Worm (Caenorhabditis elegans) whole organism, L4 larva: ENCODE data around the gene ard-1.

ENCODE experiments used
- D1046.2 ChIP-seq: fragments of 200-800 bp; sonication (Bioruptor generic); IDR thresholded peaks from 2 replicates; pipeline ENCODE4 v1.3.6; 2022; ENCODE audit warnings: missing genetic modification characterization, missing compliant biosample characterization
- F10B5.3 ChIP-seq: sonication (generic microtip); optimal IDR thresholded peaks from 2 replicates; lab custom pipeline; 2016; ENCODE audit warnings: mild to moderate bottlenecking, missing genetic modification characterization, missing compliant biosample characterization
- F44E2.7 ChIP-seq: fragments of 200-800 bp; sonication (Bioruptor generic); IDR thresholded peaks from 2 replicates; pipeline ENCODE4 v2.1.2; 2022; ENCODE audit warnings: missing genetic modification characterization, missing compliant biosample characterization
- T20F7.1 ChIP-seq: fragments of 200-800 bp; sonication (Bioruptor generic); optimal IDR thresholded peaks from 2 replicates; lab custom pipeline; 2018; ENCODE audit warnings: mild to moderate bottlenecking, missing genetic modification characterization, missing compliant biosample characterization
- T26A8.4 ChIP-seq: fragments of 200-800 bp; sonication (Bioruptor generic); IDR thresholded peaks from 2 replicates; pipeline ENCODE4 v1.3.6; 2022; ENCODE audit warnings: missing genetic modification characterization, missing compliant biosample characterization
- Y48G9A.11 ChIP-seq: fragments of 200-800 bp; sonication (Bioruptor generic); IDR thresholded peaks from 2 replicates; pipeline ENCODE4 v1.3.6; 2022; ENCODE audit warnings: missing genetic modification reagents, missing genetic modification characterization, missing compliant biosample characterization
- Y75B8A.6 ChIP-seq: fragments of 200-800 bp; sonication (Bioruptor generic); IDR thresholded peaks from 2 replicates; pipeline ENCODE4 v1.3.6; 2022; ENCODE audit warnings: missing genetic modification reagents, missing genetic modification characterization, missing compliant biosample characterization
- ama-1 ChIP-seq: fragments of 150-350 bp; optimal IDR thresholded peaks from 2 replicates; lab custom pipeline; 2014; ENCODE audit warnings: inconsistent platforms, mixed read lengths
- arid-1 ChIP-seq: fragments of 200-800 bp; sonication (Bioruptor generic); conservative IDR thresholded peaks from 2 replicates; pipeline ENCODE4 v1.3.6; 2022; ENCODE audit warnings: missing genetic modification reagents, missing genetic modification characterization, missing compliant biosample characterization
- ceh-20 ChIP-seq: fragments of 200-800 bp; sonication (Bioruptor generic); IDR thresholded peaks from 2 replicates; pipeline ENCODE4 v1.3.6; 2022; ENCODE audit warnings: missing genetic modification reagents, missing genetic modification characterization, missing compliant biosample characterization
- ceh-28 ChIP-seq: fragments of 150-350 bp; optimal IDR thresholded peaks from 2 replicates; lab custom pipeline; 2014; ENCODE audit warnings: missing biosample characterization, missing genetic modification reagents, missing genetic modification characterization
- ceh-32 ChIP-seq: sonication (generic microtip); optimal IDR thresholded peaks from 2 replicates; lab custom pipeline; 2016; ENCODE audit warnings: mild to moderate bottlenecking, missing genetic modification characterization, missing compliant biosample characterization; ENCODE audit not compliant: poor library complexity
- ceh-44 ChIP-seq: fragments of 200-800 bp; sonication (Bioruptor generic); IDR thresholded peaks from 2 replicates; pipeline ENCODE4 v1.3.6; 2022; ENCODE audit warnings: missing genetic modification reagents, missing genetic modification characterization, missing compliant biosample characterization
- ctbp-1 ChIP-seq: fragments of 200-800 bp; sonication (Bioruptor generic); IDR thresholded peaks from 2 replicates; pipeline ENCODE4 v1.3.6; 2022; ENCODE audit warnings: missing genetic modification reagents, missing genetic modification characterization, missing compliant biosample characterization
- daf-12 ChIP-seq: fragments of 150-350 bp; optimal IDR thresholded peaks from 2 replicates; lab custom pipeline; 2014; ENCODE audit warnings: missing biosample characterization, missing genetic modification reagents, missing genetic modification characterization
- daf-8 ChIP-seq: fragments of 200-800 bp; sonication (Bioruptor generic); IDR thresholded peaks from 2 replicates; pipeline ENCODE4 v1.3.6; 2022; ENCODE audit warnings: missing genetic modification characterization, missing compliant biosample characterization
- dmd-6 ChIP-seq: fragments of 200-800 bp; sonication (Bioruptor generic); IDR thresholded peaks from 2 replicates; pipeline ENCODE4 v1.3.6; 2022; ENCODE audit warnings: missing genetic modification reagents, missing genetic modification characterization, missing compliant biosample characterization
- dpl-1 ChIP-seq: fragments of 150-350 bp; optimal IDR thresholded peaks from 2 replicates; lab custom pipeline; 2014; ENCODE audit warnings: missing biosample characterization, missing genetic modification reagents, missing genetic modification characterization
- duxl-1 ChIP-seq: sonication (generic microtip); optimal IDR thresholded peaks from 2 replicates; lab custom pipeline; 2016; ENCODE audit warnings: mild to moderate bottlenecking, missing genetic modification characterization, moderate library complexity, missing compliant biosample characterization; ENCODE audit not compliant: poor library complexity
- egl-27 ChIP-seq: sonication (generic microtip); optimal IDR thresholded peaks from 3 replicates; lab custom pipeline; 2017; ENCODE audit warnings: missing biosample characterization, missing genetic modification reagents, missing genetic modification characterization
- egl-43 ChIP-seq: fragments of 200-800 bp; sonication (Bioruptor generic); IDR thresholded peaks from 2 replicates; pipeline ENCODE4 v1.3.6; 2022; ENCODE audit warnings: missing genetic modification reagents, missing genetic modification characterization, missing compliant biosample characterization
- jun-1 ChIP-seq: fragments of 150-350 bp; optimal IDR thresholded peaks from 2 replicates; lab custom pipeline; 2014; ENCODE audit warnings: missing biosample characterization, missing genetic modification reagents, missing genetic modification characterization
- lin-29 ChIP-seq: fragments of 200-800 bp; sonication (Bioruptor generic); IDR thresholded peaks from 2 replicates; pipeline ENCODE4 v1.3.6; 2022; ENCODE audit warnings: missing genetic modification reagents, missing genetic modification characterization, missing compliant biosample characterization
- lin-38 ChIP-seq: fragments of 200-800 bp; sonication (Bioruptor generic); IDR thresholded peaks from 2 replicates; pipeline ENCODE4 v1.3.6; 2022; ENCODE audit warnings: missing genetic modification reagents, missing genetic modification characterization, missing compliant biosample characterization
- lin-39 ChIP-seq: fragments of 150-350 bp; optimal IDR thresholded peaks from 2 replicates; lab custom pipeline; 2014; ENCODE audit warnings: missing biosample characterization, missing genetic modification reagents, missing genetic modification characterization
- madf-9 ChIP-seq: fragments of 200-800 bp; sonication (Bioruptor generic); conservative IDR thresholded peaks from 2 replicates; pipeline ENCODE4 v1.3.6; 2022; ENCODE audit warnings: missing genetic modification reagents, missing genetic modification characterization, missing compliant biosample characterization
- mep-1 ChIP-seq: fragments of 150-350 bp; sonication (generic microtip); optimal IDR thresholded peaks from 3 replicates; lab custom pipeline; 2014; ENCODE audit warnings: missing biosample characterization, missing genetic modification characterization
- mes-2 ChIP-seq: sonication (generic microtip); optimal IDR thresholded peaks from 2 replicates; lab custom pipeline; 2016; ENCODE audit warnings: missing genotype, mild to moderate bottlenecking, missing genetic modification characterization, missing compliant biosample characterization; ENCODE audit not compliant: poor library complexity, severe bottlenecking
- nhr-11 ChIP-seq: fragments of 150-350 bp; optimal IDR thresholded peaks from 2 replicates; lab custom pipeline; 2014; ENCODE audit warnings: missing biosample characterization, missing genetic modification characterization
- nhr-48 ChIP-seq: sonication (generic microtip); optimal IDR thresholded peaks from 2 replicates; lab custom pipeline; 2016; ENCODE audit warnings: mild to moderate bottlenecking, missing genetic modification characterization, missing compliant biosample characterization
- nhr-6 ChIP-seq: fragments of 150-350 bp; optimal IDR thresholded peaks from 2 replicates; lab custom pipeline; 2014; ENCODE audit warnings: missing biosample characterization, missing genetic modification characterization
- nhr-77 ChIP-seq: fragments of 150-350 bp; optimal IDR thresholded peaks from 2 replicates; lab custom pipeline; 2014; ENCODE audit warnings: missing biosample characterization, missing genetic modification characterization
- saeg-2 ChIP-seq: fragments of 200-800 bp; sonication (Bioruptor generic); IDR thresholded peaks from 2 replicates; pipeline ENCODE4 v1.3.6; 2022; ENCODE audit warnings: missing genetic modification reagents, missing genetic modification characterization, missing compliant biosample characterization
- set-16 ChIP-seq: fragments of 200-800 bp; sonication (Bioruptor generic); IDR thresholded peaks from 2 replicates; pipeline ENCODE4 v1.3.6; 2022; ENCODE audit warnings: missing genetic modification reagents, missing genetic modification characterization, missing compliant biosample characterization
- skn-1 ChIP-seq: fragments of 150-350 bp; optimal IDR thresholded peaks from 2 replicates; lab custom pipeline; 2014; ENCODE audit warnings: missing biosample characterization, missing genetic modification characterization
- snpc-4 ChIP-seq: fragments of 150-350 bp; optimal IDR thresholded peaks from 2 replicates; lab custom pipeline; 2014; ENCODE audit warnings: missing biosample characterization, missing genetic modification characterization
- spr-1 ChIP-seq: sonication (generic microtip); optimal IDR thresholded peaks from 2 replicates; lab custom pipeline; 2016; ENCODE audit warnings: mild to moderate bottlenecking, missing genetic modification characterization, missing compliant biosample characterization
- tag-97 ChIP-seq: fragments of 200-800 bp; sonication (Bioruptor generic); IDR thresholded peaks from 2 replicates; pipeline ENCODE4 v1.3.6; 2022; ENCODE audit warnings: missing genetic modification characterization, missing compliant biosample characterization
- unc-130 ChIP-seq: sonication (generic microtip); optimal IDR thresholded peaks from 2 replicates; lab custom pipeline; 2016; ENCODE audit warnings: missing genetic modification reagents, missing genetic modification characterization, missing compliant biosample characterization
- unc-39 ChIP-seq: sonication (generic microtip); optimal IDR thresholded peaks from 2 replicates; lab custom pipeline; 2017; ENCODE audit warnings: missing biosample characterization, missing genetic modification characterization
- unc-62 ChIP-seq, 3 experiments: fragments of 150-350 bp in 1 of 3; sonication (generic microtip); optimal IDR thresholded peaks in 2 of 3; peaks in 1 of 3; 1 replicate in 1 of 3; 2 replicates in 2 of 3; lab custom pipeline; 2014 to 2017; ENCODE audit warnings: missing biosample characterization in 3 of 3, missing genetic modification characterization in 3 of 3, missing genetic modification reagents in 3 of 3, missing genotype in 1 of 3
- vab-7 ChIP-seq: fragments of 200-800 bp; sonication (Bioruptor generic); IDR thresholded peaks from 2 replicates; pipeline ENCODE4 v1.3.6; 2022; ENCODE audit warnings: missing genetic modification reagents, missing genetic modification characterization, missing compliant biosample characterization
- zag-1 ChIP-seq: fragments of 150-350 bp; optimal IDR thresholded peaks from 2 replicates; lab custom pipeline; 2014; ENCODE audit warnings: missing biosample characterization, missing genetic modification characterization
- ztf-11 ChIP-seq: fragments of 150-350 bp; optimal IDR thresholded peaks from 2 replicates; lab custom pipeline; 2014; ENCODE audit warnings: missing biosample characterization, missing genetic modification characterization
- ztf-7 ChIP-seq: fragments of 150-350 bp; optimal IDR thresholded peaks from 2 replicates; lab custom pipeline; 2014; ENCODE audit warnings: missing biosample characterization, missing genetic modification characterization

Gene ard-1

DNA sequence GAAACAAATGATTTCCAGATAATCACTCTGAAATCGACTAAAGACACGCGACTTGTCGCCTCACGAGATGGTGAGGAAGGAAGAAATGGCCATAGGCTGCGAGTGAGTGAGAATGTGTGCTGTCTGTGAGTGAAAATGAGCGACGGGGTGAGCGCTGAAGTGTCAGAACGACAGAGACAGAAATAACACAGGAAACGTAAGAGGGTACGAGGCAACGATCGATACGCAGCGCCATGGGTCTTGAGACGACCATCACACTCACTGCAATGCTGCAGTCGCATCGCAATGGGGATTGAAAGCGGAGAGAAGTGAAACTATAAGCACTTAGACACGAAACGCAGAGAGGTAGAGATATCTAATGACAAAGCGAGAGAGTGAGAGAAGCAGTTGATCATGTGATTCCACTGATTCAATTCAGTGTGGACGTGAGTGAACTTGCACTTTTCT lies 48.3 kb upstream of the ard-1 start (continued):
- TF ChIP-seq snpc-4 (tag; lab: Kevin White, UChicago) (no peak), lin-29 (GFP tag; lab: Robert Waterston, UW) (0 out of 2 replicates have a peak, but pooled peaks have one; percentile 59), madf-9 (GFP tag; lab: Robert Waterston, UW) (peak; percentile 27; the same call in 1 of the 2 replicates), ceh-20 (GFP tag; lab: Robert Waterston, UW) (peak; percentile 89), daf-12 (tag; lab: Kevin White, UChicago) (peak; percentile 13), tag-97 (no peak), egl-27 (tag; lab: Kevin White, UChicago) (no peak), dmd-6 (GFP tag; lab: Robert Waterston, UW) (peak; percentile 84), mep-1 (tag; lab: Kevin White, UChicago) (peak; percentile 96), arid-1 (GFP tag; lab: Robert Waterston, UW) (peak; percentile 53), egl-43 (GFP tag; lab: Robert Waterston, UW) (peak; percentile 91), daf-8 (GFP tag; lab: Robert Waterston, UW) (no peak), jun-1 (peak; percentile 42), unc-130 (GFP tag; lab: Kevin White, UChicago) (peak; percentile 28), Y48G9A.11 (GFP tag; lab: Robert Waterston, UW) (no peak), nhr-48 (tag; lab: Kevin White, UChicago) (peak; percentile 91), T20F7.1 (peak; percentile 81), spr-1 (tag; lab: Kevin White, UChicago) (peak; percentile 92), zag-1 (tag; lab: Kevin White, UChicago) (peak; percentile 74), unc-62 (GFP tag; optimal IDR thresholded peaks at IDR 0.05 in 1 of 2; lab: Kevin White, UChicago) (peak; percentile 21 to 100), unc-62 (tag; optimal IDR thresholded peaks at IDR 0.05; lab: Kevin White, UChicago) (no peak), T26A8.4 (peak; percentile 89), nhr-11 (tag; lab: Kevin White, UChicago) (peak; percentile 96), ceh-44 (GFP tag; lab: Robert Waterston, UW) (0 out of 2 replicates have a peak, but pooled peaks have one; percentile 24), unc-39 (tag; lab: Kevin White, UChicago) (peak; percentile 48), nhr-77 (tag; lab: Kevin White, UChicago) (peak; percentile 63), skn-1 (tag; lab: Kevin White, UChicago) (peak; percentile 66), ceh-32 (peak; percentile 68), F44E2.7 (0 out of 2 replicates have a peak, but pooled peaks have one; percentile 10), Y75B8A.6 (GFP tag; lab: Robert Waterston, UW) (no peak), ztf-7 (tag; lab: Kevin White, UChicago) (peak; percentile 82), lin-38 (GFP tag; lab: Robert Waterston, UW) (peak; percentile 78), F10B5.3 (tag; lab: Kevin White, UChicago) (no peak), nhr-6 (tag; lab: Kevin White, UChicago) (peak; percentile 93), mes-2 (tag; lab: Kevin White, UChicago) (peak; percentile 67), lin-39 (tag; lab: Kevin White, UChicago) (no peak), ceh-28 (tag; lab: Kevin White, UChicago) (peak; percentile 90), set-16 (GFP tag; lab: Robert Waterston, UW) (peak; percentile 78), vab-7 (GFP tag; lab: Robert Waterston, UW) (peak; percentile 71; the same call in 1 of the 2 replicates), D1046.2 (GFP tag; lab: Robert Waterston, UW) (no peak), ztf-11 (tag; lab: Kevin White, UChicago) (no peak), dpl-1 (GFP tag; lab: Kevin White, UChicago) (peak; percentile 65), ama-1 (lab: Kevin White, UChicago) (peak; percentile 91), duxl-1 (tag; lab: Kevin White, UChicago) (peak; percentile 69), ctbp-1 (GFP tag; lab: Robert Waterston, UW) (peak; percentile 86), saeg-2 (GFP tag; lab: Robert Waterston, UW) (no peak)
